Fruit fly (Drosophila melanogaster): ENCODE results near the gene eIF3e.

Gene eIF3e

dm6 chr3L:16806823-16807325 lies 20.1 kb upstream of the eIF3e start (continued):
- TF ChIP-seq peb (GFP tag; IDR thresholded peaks at IDR 0.05) (no peak), ro (GFP tag; IDR thresholded peaks at IDR 0.05) (no peak), CG14667 (GFP tag; IDR thresholded peaks at IDR 0.05) (no peak), Sox102F (GFP tag; optimal IDR thresholded peaks at IDR 0.05) (peak; percentile 73), Myb (GFP tag; optimal IDR thresholded peaks at IDR 0.05) (no peak), CG2875 (GFP tag; optimal IDR thresholded peaks at IDR 0.05) (peak; percentile 20), Sry-δ (GFP tag; optimal IDR thresholded peaks at IDR 0.05) (no peak), vvl (GFP tag; IDR thresholded peaks at IDR 0.05) (peak; percentile 70), sim (GFP tag; IDR thresholded peaks at IDR 0.05) (no peak), Blimp-1 (GFP tag; optimal IDR thresholded peaks at IDR 0.05) (peak; percentile 57), CG14050 (GFP tag; IDR thresholded peaks at IDR 0.05) (no peak), MESR4 (GFP tag; optimal IDR thresholded peaks at IDR 0.05) (no peak), Hmx (GFP tag; optimal IDR thresholded peaks at IDR 0.05) (no peak), CG9437 (GFP tag; optimal IDR thresholded peaks at IDR 0.05) (peak; percentile 76), chm (GFP tag; IDR thresholded peaks at IDR 0.05) (no peak), schlank (tag; optimal IDR thresholded peaks at IDR 0.05) (peak; percentile 13), croc (GFP tag; conservative IDR thresholded peaks at IDR 0.05) (peak; percentile 37; the same call in 1 of the 3 replicates), Dp (GFP tag; optimal IDR thresholded peaks at IDR 0.05) (no peak), ems (GFP tag; optimal IDR thresholded peaks at IDR 0.05) (no peak), sd (tag; optimal IDR thresholded peaks at IDR 0.05) (no peak), CG11456 (GFP tag; IDR thresholded peaks at IDR 0.05) (peak; percentile 67; the same call in 2 of the 3 replicates), CG6813 (GFP tag; optimal IDR thresholded peaks at IDR 0.05) (peak; percentile 67), CG12104 (GFP tag; optimal IDR thresholded peaks at IDR 0.05) (peak; percentile 70), tup (GFP tag; optimal IDR thresholded peaks at IDR 0.05) (no peak), lbe (GFP tag; optimal IDR thresholded peaks at IDR 0.05) (peak; percentile 5), CG3847 (GFP tag; IDR thresholded peaks at IDR 0.05) (no peak), HLH54F (GFP tag; optimal IDR thresholded peaks at IDR 0.05) (no peak), CHES-1-like (GFP tag; optimal IDR thresholded peaks at IDR 0.05) (no peak), CG9215 (GFP tag; IDR thresholded peaks at IDR 0.05) (peak; percentile 48), yki (optimal IDR thresholded peaks at IDR 0.05) (no peak), Asciz (GFP tag; optimal IDR thresholded peaks at IDR 0.05) (peak; percentile 35), BEAF-32 (GFP tag; optimal IDR thresholded peaks at IDR 0.05) (no peak), Nf-YC (tag; optimal IDR thresholded peaks at IDR 0.05) (peak; percentile 62), Hey (tag; optimal IDR thresholded peaks at IDR 0.05) (no peak), CG7987 (GFP tag; optimal IDR thresholded peaks at IDR 0.05) (no peak), ap (GFP tag; IDR thresholded peaks at IDR 0.05) (peak; percentile 43), chif (GFP tag; optimal IDR thresholded peaks at IDR 0.05) (no peak), HmgD (GFP tag; optimal IDR thresholded peaks at IDR 0.05) (no peak), Oli (tag; optimal IDR thresholded peaks at IDR 0.05) (peak; percentile 76), PHDP (tag; optimal IDR thresholded peaks at IDR 0.05) (peak; percentile 76), CG8281 (tag; optimal IDR thresholded peaks at IDR 0.05) (peak; percentile 23), vnd (GFP tag; IDR thresholded peaks at IDR 0.05; ENCODE audit: partially characterized antibody) (no peak), D (optimal IDR thresholded peaks at IDR 0.05) (no peak), D (GFP tag; optimal IDR thresholded peaks at IDR 0.05) (peak; percentile 73), CG3726 (GFP tag; IDR thresholded peaks at IDR 0.05) (no peak), Doc3 (GFP tag; IDR thresholded peaks at IDR 0.05; ENCODE audit: partially characterized antibody) (no peak), cad (GFP tag; optimal IDR thresholded peaks at IDR 0.05) (no peak), seq (GFP tag; IDR thresholded peaks at IDR 0.05) (peak; percentile 49; the same call in 1 of the 2 replicates), dimm (GFP tag; IDR thresholded peaks at IDR 0.05) (no peak), CG8944 (GFP tag; optimal IDR thresholded peaks at IDR 0.05) (no peak), ab (GFP tag; optimal IDR thresholded peaks at IDR 0.05) (no peak), Hsf (GFP tag; optimal IDR thresholded peaks at IDR 0.05) (peak; percentile 11)
